Worm (Caenorhabditis elegans) whole organism, young adult: Measurements from ENCODE around the gene cisd-3.2.

Experiments used
- C17E4.6 ChIP-seq: fragments of 200-800 bp; sonication (Bioruptor generic); IDR thresholded peaks from 2 replicates; pipeline ENCODE4 v1.3.6; 2022; ENCODE audit warnings: missing genetic modification reagents, missing genetic modification characterization, missing compliant biosample characterization
- D2030.7 ChIP-seq: fragments of 200-800 bp; sonication (Bioruptor generic); IDR thresholded peaks from 2 replicates; pipeline ENCODE4 v1.3.6; 2022; ENCODE audit warnings: missing genetic modification reagents, missing genetic modification characterization, missing compliant biosample characterization
- F22D6.2 ChIP-seq: sonication (generic microtip); optimal IDR thresholded peaks from 2 replicates; lab custom pipeline; 2016; ENCODE audit warnings: mild to moderate bottlenecking, missing genetic modification characterization, missing compliant biosample characterization
- F23B12.7 ChIP-seq: sonication (generic microtip); optimal IDR thresholded peaks from 2 replicates; lab custom pipeline; 2017; ENCODE audit warnings: missing genetic modification characterization, mild to moderate bottlenecking, missing compliant biosample characterization, antibody characterized with exemption, moderate library complexity; ENCODE audit not compliant: insufficient read depth
- F33H1.4 ChIP-seq: fragments of 200-800 bp; sonication (Bioruptor generic); IDR thresholded peaks from 2 replicates; pipeline ENCODE4 v1.3.6; 2022; ENCODE audit warnings: missing genetic modification reagents, missing genetic modification characterization, missing compliant biosample characterization
- F57C9.4 ChIP-seq: sonication (generic microtip); optimal IDR thresholded peaks from 2 replicates; lab custom pipeline; 2017; ENCODE audit warnings: mild to moderate bottlenecking, missing genetic modification characterization, missing compliant biosample characterization
- K11D2.4 ChIP-seq: fragments of 200-800 bp; sonication (Bioruptor generic); IDR thresholded peaks from 2 replicates; pipeline ENCODE4 v1.3.6; 2022; ENCODE audit warnings: missing genetic modification reagents, missing genetic modification characterization, missing compliant biosample characterization
- Y53F4B.3 ChIP-seq: fragments of 200-800 bp; sonication (Bioruptor generic); IDR thresholded peaks from 2 replicates; pipeline ENCODE4 v1.3.6; 2022; ENCODE audit warnings: missing genetic modification reagents, missing genetic modification characterization, missing compliant biosample characterization
- Y67H2A.10 ChIP-seq: fragments of 200-800 bp; sonication (Bioruptor generic); conservative IDR thresholded peaks from 2 replicates; pipeline ENCODE4 v1.3.6; 2022; ENCODE audit warnings: missing genetic modification reagents, missing genetic modification characterization, missing compliant biosample characterization
- Y79H2A.3 ChIP-seq: fragments of 200-800 bp; sonication (Bioruptor generic); conservative IDR thresholded peaks from 2 replicates; pipeline ENCODE4 v1.3.6; 2022; ENCODE audit warnings: missing genetic modification reagents, missing genetic modification characterization, missing compliant biosample characterization
- Y95B8A.8 ChIP-seq: fragments of 200-800 bp; sonication (Bioruptor generic); IDR thresholded peaks from 2 replicates; pipeline ENCODE4 v1.3.6; 2022; ENCODE audit warnings: missing genetic modification reagents, missing genetic modification characterization, missing compliant biosample characterization
- ZK185.1 ChIP-seq: sonication (generic microtip); optimal IDR thresholded peaks from 2 replicates; lab custom pipeline; 2016; ENCODE audit warnings: mild to moderate bottlenecking, missing genetic modification characterization, missing compliant biosample characterization; ENCODE audit not compliant: poor library complexity, severe bottlenecking
- aptf-3 ChIP-seq: fragments of 200-800 bp; sonication (Bioruptor generic); IDR thresholded peaks from 2 replicates; pipeline ENCODE4 v1.3.6; 2022; ENCODE audit warnings: missing genetic modification characterization, missing compliant biosample characterization
- atf-7 ChIP-seq: sonication (generic microtip); optimal IDR thresholded peaks from 2 replicates; lab custom pipeline; 2017; ENCODE audit warnings: mild to moderate bottlenecking, missing genetic modification characterization, missing compliant biosample characterization
- athp-1 ChIP-seq: sonication (generic microtip); optimal IDR thresholded peaks from 2 replicates; lab custom pipeline; 2017; ENCODE audit warnings: mild to moderate bottlenecking, missing genetic modification characterization, missing compliant biosample characterization
- attf-3 ChIP-seq: fragments of 200-800 bp; sonication (Bioruptor generic); conservative IDR thresholded peaks from 2 replicates; pipeline ENCODE4 v1.3.6; 2022; ENCODE audit warnings: missing genetic modification reagents, missing genetic modification characterization, missing compliant biosample characterization
- cebp-1 ChIP-seq, 2 experiments: fragments of 200-800 bp in 1 of 2; sonication (Bioruptor generic) in 1 of 2; sonication (generic microtip) in 1 of 2; IDR thresholded peaks in 1 of 2; optimal IDR thresholded peaks in 1 of 2; 2 replicates each; pipeline versions ENCODE4 v1.3.6 to Lab custom; 2017 to 2022; ENCODE audit warnings: missing compliant biosample characterization in 2 of 2, missing genetic modification characterization in 2 of 2, mild to moderate bottlenecking in 1 of 2, missing genetic modification reagents in 1 of 2, moderate library complexity in 1 of 2
- ceh-100 ChIP-seq: fragments of 200-800 bp; sonication (Bioruptor generic); IDR thresholded peaks from 2 replicates; pipeline ENCODE4 v1.3.6; 2022; ENCODE audit warnings: missing genetic modification reagents, missing genetic modification characterization, missing compliant biosample characterization
- ceh-40 ChIP-seq: fragments of 200-800 bp; sonication (Bioruptor generic); IDR thresholded peaks from 2 replicates; pipeline ENCODE4 v1.3.6; 2022; ENCODE audit warnings: missing genetic modification characterization, missing compliant biosample characterization
- ceh-79 ChIP-seq: sonication (generic microtip); optimal IDR thresholded peaks from 2 replicates; lab custom pipeline; 2017; ENCODE audit warnings: mild to moderate bottlenecking, missing genetic modification characterization, missing compliant biosample characterization
- ceh-91 ChIP-seq: fragments of 200-800 bp; sonication (Bioruptor generic); IDR thresholded peaks from 2 replicates; pipeline ENCODE4 v1.3.6; 2022; ENCODE audit warnings: missing genetic modification reagents, missing genetic modification characterization, missing compliant biosample characterization
- egl-18 ChIP-seq: fragments of 200-800 bp; sonication (Bioruptor generic); IDR thresholded peaks from 2 replicates; pipeline ENCODE4 v1.3.6; 2022; ENCODE audit warnings: missing genetic modification reagents, missing genetic modification characterization, missing compliant biosample characterization
- egrh-3 ChIP-seq: fragments of 200-800 bp; sonication (Bioruptor generic); IDR thresholded peaks from 2 replicates; pipeline ENCODE4 v1.3.6; 2022; ENCODE audit warnings: missing genetic modification reagents, missing genetic modification characterization, missing compliant biosample characterization
- ets-4 ChIP-seq: fragments of 200-800 bp; sonication (Bioruptor generic); optimal IDR thresholded peaks from 2 replicates; lab custom pipeline; 2018; ENCODE audit warnings: mild to moderate bottlenecking, missing genetic modification characterization, missing compliant biosample characterization
- fkh-3 ChIP-seq: sonication (generic microtip); optimal IDR thresholded peaks from 2 replicates; lab custom pipeline; 2016; ENCODE audit warnings: mild to moderate bottlenecking, missing genetic modification characterization, missing compliant biosample characterization
- him-1 ChIP-seq: sonication (generic microtip); optimal IDR thresholded peaks from 2 replicates; lab custom pipeline; 2016; ENCODE audit warnings: missing genotype, missing genetic modification reagents, missing genetic modification characterization, missing compliant biosample characterization
- hlh-12 ChIP-seq: sonication (generic microtip); optimal IDR thresholded peaks from 2 replicates; lab custom pipeline; 2016; ENCODE audit warnings: missing genetic modification characterization, missing compliant biosample characterization
- hlh-26 ChIP-seq: fragments of 200-800 bp; sonication (Bioruptor generic); conservative IDR thresholded peaks from 2 replicates; pipeline ENCODE4 v1.3.6; 2022; ENCODE audit warnings: missing genetic modification reagents, missing genetic modification characterization, missing compliant biosample characterization
- hrde-1 ChIP-seq: sonication (generic microtip); optimal IDR thresholded peaks from 2 replicates; lab custom pipeline; 2016; ENCODE audit warnings: missing genetic modification characterization, mild to moderate bottlenecking, missing compliant biosample characterization, moderate library complexity, missing genotype, missing genetic modification reagents, borderline replicate concordance
- lin-26 ChIP-seq: fragments of 200-800 bp; sonication (Bioruptor generic); IDR thresholded peaks from 2 replicates; pipeline ENCODE4 v1.3.6; 2022; ENCODE audit warnings: missing genetic modification reagents, missing genetic modification characterization, missing compliant biosample characterization
- lin-40 ChIP-seq: sonication (generic microtip); optimal IDR thresholded peaks from 2 replicates; lab custom pipeline; 2016; ENCODE audit warnings: missing genetic modification characterization, mild to moderate bottlenecking, missing compliant biosample characterization, missing genotype, missing genetic modification reagents
- lir-1 ChIP-seq: fragments of 200-800 bp; sonication (Bioruptor generic); conservative IDR thresholded peaks from 2 replicates; pipeline ENCODE4 v1.3.6; 2022; ENCODE audit warnings: missing genetic modification reagents, missing genetic modification characterization, missing compliant biosample characterization
- madf-6 ChIP-seq: fragments of 200-800 bp; sonication (Bioruptor generic); IDR thresholded peaks from 2 replicates; pipeline ENCODE4 v1.3.6; 2022; ENCODE audit warnings: missing genetic modification reagents, missing genetic modification characterization, missing compliant biosample characterization
- madf-8 ChIP-seq: fragments of 200-800 bp; sonication (Bioruptor generic); conservative IDR thresholded peaks from 2 replicates; pipeline ENCODE4 v1.3.6; 2022; ENCODE audit warnings: missing genetic modification reagents, missing genetic modification characterization, missing compliant biosample characterization
- mcd-1 ChIP-seq: fragments of 200-800 bp; sonication (Bioruptor generic); IDR thresholded peaks from 2 replicates; pipeline ENCODE4 v1.3.6; 2022; ENCODE audit warnings: missing genetic modification reagents, missing genetic modification characterization, missing compliant biosample characterization
- mes-4 ChIP-seq: sonication (generic microtip); optimal IDR thresholded peaks from 2 replicates; lab custom pipeline; 2016; ENCODE audit warnings: missing genotype, missing genetic modification characterization, missing compliant biosample characterization
- nfya-2 ChIP-seq: fragments of 200-800 bp; sonication (Bioruptor generic); IDR thresholded peaks from 2 replicates; pipeline ENCODE4 v1.3.6; 2022; ENCODE audit warnings: missing genetic modification reagents, missing genetic modification characterization, missing compliant biosample characterization
- repo-1 ChIP-seq: sonication (generic microtip); optimal IDR thresholded peaks from 2 replicates; lab custom pipeline; 2017; ENCODE audit warnings: mild to moderate bottlenecking, missing genetic modification characterization, missing compliant biosample characterization
- sea-2 ChIP-seq: fragments of 200-800 bp; sonication (Bioruptor generic); IDR thresholded peaks from 2 replicates; pipeline ENCODE4 v1.3.6; 2022; ENCODE audit warnings: missing genetic modification characterization, missing compliant biosample characterization
- sptf-2 ChIP-seq: fragments of 200-800 bp; sonication (Bioruptor generic); optimal IDR thresholded peaks from 2 replicates; lab custom pipeline; 2018; ENCODE audit warnings: mild to moderate bottlenecking, missing genetic modification characterization, missing compliant biosample characterization
- zfh-2 ChIP-seq: fragments of 200-800 bp; sonication (Bioruptor generic); conservative IDR thresholded peaks from 2 replicates; pipeline ENCODE4 v1.3.6; 2022; ENCODE audit warnings: missing genetic modification reagents, missing genetic modification characterization, missing compliant biosample characterization
- zim-3 ChIP-seq: sonication (generic microtip); optimal IDR thresholded peaks from 2 replicates; lab custom pipeline; 2017; ENCODE audit warnings: mild to moderate bottlenecking, missing genetic modification characterization, moderate library complexity, missing compliant biosample characterization
- ztf-22 ChIP-seq: fragments of 200-800 bp; sonication (Bioruptor generic); optimal IDR thresholded peaks from 2 replicates; lab custom pipeline; 2018; ENCODE audit warnings: mild to moderate bottlenecking, missing genetic modification characterization, moderate library complexity, missing compliant biosample characterization
- ztf-25 ChIP-seq: fragments of 200-800 bp; sonication (Bioruptor generic); IDR thresholded peaks from 2 replicates; pipeline ENCODE4 v1.3.6; 2022; ENCODE audit warnings: missing genetic modification reagents, missing genetic modification characterization, missing compliant biosample characterization
- ztf-28 ChIP-seq: fragments of 200-800 bp; sonication (Bioruptor generic); IDR thresholded peaks from 2 replicates; pipeline ENCODE4 v1.3.6; 2022; ENCODE audit warnings: missing genetic modification reagents, missing genetic modification characterization, missing compliant biosample characterization
- ztf-6 ChIP-seq: fragments of 200-800 bp; sonication (Bioruptor generic); IDR thresholded peaks from 2 replicates; pipeline ENCODE4 v1.3.6; 2022; ENCODE audit warnings: missing genetic modification reagents, missing genetic modification characterization, missing compliant biosample characterization

The cisd-3.2 gene

DNA sequence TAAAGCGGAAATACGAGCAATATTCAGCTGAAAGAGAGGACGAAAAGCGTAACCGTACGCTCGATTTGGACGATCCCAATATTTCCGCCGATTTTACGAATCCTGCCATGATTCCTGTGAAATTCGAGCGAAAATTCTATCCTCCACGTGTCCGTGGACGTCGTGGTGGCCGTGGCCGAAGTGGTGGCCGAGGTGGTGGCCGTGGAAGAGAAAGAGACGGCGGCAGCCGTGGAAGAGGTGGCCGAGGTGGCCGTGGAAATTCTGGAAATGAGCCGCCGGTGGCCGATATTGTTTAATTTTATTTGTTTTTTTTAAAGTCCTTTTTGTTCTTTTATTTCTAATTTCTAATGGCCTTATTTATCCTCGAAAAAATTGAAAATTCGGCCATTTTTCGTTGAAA lies 32.0 kb upstream of the cisd-3.2 start:
- peak; percentile 74 for TF ChIP-seq zfh-2 (GFP tag; lab: Robert Waterston, UW)
- TF ChIP-seq K11D2.4 (GFP tag; lab: Robert Waterston, UW): no peak
- TF ChIP-seq Y67H2A.10 (GFP tag; lab: Robert Waterston, UW): no peak
- peak; percentile 44; the same call in 1 of the 2 replicates for TF ChIP-seq egrh-3 (GFP tag; lab: Robert Waterston, UW)
- TF ChIP-seq sptf-2: no peak
- no peak for TF ChIP-seq attf-3 (GFP tag; lab: Robert Waterston, UW)
- TF ChIP-seq D2030.7 (GFP tag; lab: Robert Waterston, UW): no peak

DNA sequence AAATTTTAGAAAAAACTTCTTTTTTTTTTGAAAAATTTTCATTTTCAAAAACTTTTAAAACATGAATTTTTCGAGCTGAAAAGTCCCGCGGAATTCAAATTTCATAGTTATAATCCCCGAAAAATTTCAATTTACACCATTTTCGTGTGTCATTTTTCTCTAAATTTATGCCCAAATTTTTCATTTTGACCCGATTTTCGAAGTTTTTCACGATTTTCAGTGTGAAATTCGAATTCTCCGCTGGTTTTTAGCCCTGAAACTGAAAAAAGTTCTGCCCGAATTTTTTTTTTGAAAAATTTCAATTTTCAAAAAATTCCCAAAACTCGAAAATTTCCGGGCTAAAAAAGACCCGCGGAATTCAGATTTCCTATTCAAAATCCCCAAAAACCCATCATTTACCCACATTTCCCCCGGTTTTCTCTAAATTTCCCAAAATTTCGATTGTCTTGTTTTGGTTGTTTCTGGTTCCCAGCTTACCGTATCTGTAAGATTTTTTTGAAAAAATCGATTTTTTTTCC lies 31.5 kb upstream of the cisd-3.2 start:
- TF ChIP-seq Y53F4B.3 (GFP tag; lab: Robert Waterston, UW) (no peak), ceh-79 (tag; lab: Kevin White, UChicago) (no peak), repo-1 (tag; lab: Kevin White, UChicago) (peak; percentile 52), ceh-100 (GFP tag; lab: Robert Waterston, UW) (no peak), ets-4 (no peak), hrde-1 (tag; lab: Kevin White, UChicago) (peak; percentile 21), ceh-91 (GFP tag; lab: Robert Waterston, UW) (no peak), fkh-3 (tag; lab: Kevin White, UChicago) (no peak), ZK185.1 (tag; lab: Kevin White, UChicago) (no peak), madf-8 (GFP tag; lab: Robert Waterston, UW) (no peak), nfya-2 (GFP tag; lab: Robert Waterston, UW) (0 out of 2 replicates have a peak, but pooled peaks have one; percentile 28), hlh-12 (tag; lab: Kevin White, UChicago) (no peak), zim-3 (tag; lab: Kevin White, UChicago) (no peak), F57C9.4 (tag; lab: Kevin White, UChicago) (no peak), mes-4 (tag; lab: Kevin White, UChicago) (no peak), him-1 (peak; percentile 60), mcd-1 (0 out of 2 replicates have a peak, but pooled peaks have one; percentile 5), egl-18 (no peak), madf-6 (GFP tag; lab: Robert Waterston, UW) (peak; percentile 40), aptf-3 (GFP tag; lab: Robert Waterston, UW) (no peak), Y79H2A.3 (GFP tag; lab: Robert Waterston, UW) (peak; percentile 57; the same call in 1 of the 2 replicates), lin-40 (no peak), athp-1 (tag; lab: Kevin White, UChicago) (peak; percentile 61), atf-7 (tag; lab: Kevin White, UChicago) (peak; percentile 35), cebp-1 (GFP tag; IDR thresholded peaks at IDR 0.05; lab: Robert Waterston, UW) (no peak), cebp-1 (tag; optimal IDR thresholded peaks at IDR 0.05; lab: Kevin White, UChicago) (peak; percentile 36), ceh-40 (0 out of 2 replicates have a peak, but pooled peaks have one; percentile 17), D2030.7 (GFP tag; lab: Robert Waterston, UW) (no peak), Y95B8A.8 (GFP tag; lab: Robert Waterston, UW) (no peak), ztf-6 (GFP tag; lab: Robert Waterston, UW) (no peak), Y67H2A.10 (GFP tag; lab: Robert Waterston, UW) (no peak; the same call in 1 of the 2 replicates), F22D6.2 (no peak), ztf-25 (GFP tag; lab: Robert Waterston, UW) (no peak), hlh-26 (GFP tag; lab: Robert Waterston, UW) (no peak), F23B12.7 (tag; lab: Kevin White, UChicago) (no peak), lir-1 (GFP tag; lab: Robert Waterston, UW) (no peak), C17E4.6 (GFP tag; lab: Robert Waterston, UW) (peak; percentile 44; the same call in 1 of the 2 replicates), lin-26 (GFP tag; lab: Robert Waterston, UW) (no peak), ztf-22 (GFP tag; lab: Kevin White, UChicago) (no peak), F33H1.4 (GFP tag; lab: Robert Waterston, UW) (0 out of 2 replicates have a peak, but pooled peaks have one; percentile 10), sea-2 (GFP tag; lab: Robert Waterston, UW) (no peak), ztf-28 (peak; percentile 65; the same call in 1 of the 2 replicates)
